Worm (Caenorhabditis elegans): ENCODE data around the gene Y57A10A.24.

ce11 chrII:12226192-12226591 lies 16.6 kb upstream of the Y57A10A.24 start:
- TF ChIP-seq sea-1 (GFP tag; conservative IDR thresholded peaks at IDR 0.05), result no peak
- no peak for TF ChIP-seq ama-1 (optimal IDR thresholded peaks at IDR 0.05)
- TF ChIP-seq tra-4 (tag; optimal IDR thresholded peaks at IDR 0.05), result no peak
- TF ChIP-seq hmg-4 (GFP tag; optimal IDR thresholded peaks at IDR 0.05), result no peak
- TF ChIP-seq ceh-13 (GFP tag; optimal IDR thresholded peaks at IDR 0.05), result no peak
- no peak for TF ChIP-seq flt-1 (GFP tag; IDR thresholded peaks at IDR 0.05)
- TF ChIP-seq tbx-37 (GFP tag; conservative IDR thresholded peaks at IDR 0.05), result no peak
- no peak for TF ChIP-seq hnd-1 (tag; optimal IDR thresholded peaks at IDR 0.05)
